Worm (Caenorhabditis elegans) whole organism, L1 larva: ENCODE results near the gene Y43F8B.7.
A peak's percentile ranks its signal among the peaks of the same experiment; 100 is the strongest.

Source experiments
- C04F5.9 ChIP-seq: sonication (generic microtip); optimal IDR thresholded peaks from 2 replicates; lab custom pipeline; 2016; ENCODE audit warnings: missing genetic modification characterization, missing compliant biosample characterization
- C16A3.4 ChIP-seq: fragments of 150-350 bp; optimal IDR thresholded peaks from 2 replicates; lab custom pipeline; 2014; ENCODE audit warnings: missing biosample characterization, missing genetic modification characterization
- C34B4.2 ChIP-seq: sonication (generic microtip); optimal IDR thresholded peaks from 2 replicates; lab custom pipeline; 2017; ENCODE audit warnings: mild to moderate bottlenecking, missing genetic modification characterization, missing compliant biosample characterization
- Y116A8C.19 ChIP-seq: sonication (generic microtip); optimal IDR thresholded peaks from 2 replicates; lab custom pipeline; 2016; ENCODE audit warnings: missing compliant biosample characterization, missing genetic modification characterization, borderline replicate concordance
- aha-1 ChIP-seq: fragments of 150-350 bp; optimal IDR thresholded peaks from 2 replicates; lab custom pipeline; 2014; ENCODE audit warnings: missing biosample characterization, missing genetic modification characterization
- alr-1 ChIP-seq: fragments of 200-800 bp; sonication (Bioruptor generic); optimal IDR thresholded peaks from 2 replicates; lab custom pipeline; 2018; ENCODE audit warnings: borderline replicate concordance, mild to moderate bottlenecking, missing genetic modification characterization, missing compliant biosample characterization
- aly-2 ChIP-seq: fragments of 150-350 bp; optimal IDR thresholded peaks from 2 replicates; lab custom pipeline; 2014; ENCODE audit warnings: missing biosample characterization, missing genetic modification characterization
- ama-1 ChIP-seq: fragments of 150-350 bp; optimal IDR thresholded peaks from 2 replicates; lab custom pipeline; 2014
- ceh-63 ChIP-seq: fragments of 200-800 bp; sonication (Bioruptor generic); optimal IDR thresholded peaks from 2 replicates; lab custom pipeline; 2018; ENCODE audit warnings: mild to moderate bottlenecking, missing genetic modification characterization, missing compliant biosample characterization
- ceh-82 ChIP-seq, 3 experiments: fragments of 150-350 bp in 1 of 3; sonication (generic microtip) in 2 of 3; optimal IDR thresholded peaks; 2 replicates each; lab custom pipeline; 2014 to 2017; ENCODE audit warnings: missing biosample characterization in 3 of 3, missing genetic modification characterization in 3 of 3
- ceh-88 ChIP-seq: fragments of 200-800 bp; sonication (Bioruptor generic); IDR thresholded peaks from 2 replicates; pipeline ENCODE4 v1.3.6; 2022; ENCODE audit warnings: missing genetic modification characterization, missing compliant biosample characterization
- ces-1 ChIP-seq: fragments of 150-350 bp; optimal IDR thresholded peaks from 2 replicates; lab custom pipeline; 2014; ENCODE audit warnings: missing biosample characterization, missing genetic modification reagents, missing genetic modification characterization
- efl-1 ChIP-seq, 4 experiments: fragments of 150-350 bp; optimal IDR thresholded peaks in 3 of 4; peaks in 1 of 4; 1 replicate in 1 of 4; 2 replicates in 3 of 4; lab custom pipeline; 2014; ENCODE audit warnings: missing biosample characterization in 2 of 4, missing genetic modification characterization in 2 of 4, missing genetic modification reagents in 2 of 4
- egl-27 ChIP-seq, 2 experiments: fragments of 150-350 bp in 1 of 2; sonication (generic microtip); optimal IDR thresholded peaks; 3 replicates each; lab custom pipeline; 2017 to 2018; ENCODE audit warnings: missing biosample characterization in 2 of 2, missing genetic modification characterization in 2 of 2, missing genetic modification reagents in 2 of 2
- elt-2 ChIP-seq: sonication (generic microtip); optimal IDR thresholded peaks from 2 replicates; lab custom pipeline; 2016; ENCODE audit warnings: missing genetic modification characterization, mild to moderate bottlenecking, inconsistent platforms, missing compliant biosample characterization, missing genetic modification reagents
- fkh-10 ChIP-seq: sonication (generic microtip); optimal IDR thresholded peaks from 2 replicates; lab custom pipeline; 2017; ENCODE audit warnings: missing biosample characterization, missing genetic modification reagents, missing genetic modification characterization
- fkh-4 ChIP-seq: sonication (generic microtip); optimal IDR thresholded peaks from 2 replicates; lab custom pipeline; 2016; ENCODE audit warnings: missing compliant biosample characterization, missing genetic modification characterization, borderline replicate concordance
- fkh-8 ChIP-seq: sonication (generic microtip); optimal IDR thresholded peaks from 2 replicates; lab custom pipeline; 2016; ENCODE audit warnings: mild to moderate bottlenecking, missing genetic modification characterization, missing compliant biosample characterization
- grh-1 ChIP-seq: fragments of 200-800 bp; sonication (Bioruptor generic); IDR thresholded peaks from 2 replicates; pipeline ENCODE4 v1.3.6; 2022; ENCODE audit warnings: missing genetic modification reagents, missing genetic modification characterization, missing compliant biosample characterization
- hlh-17 ChIP-seq: fragments of 200-800 bp; sonication (Bioruptor generic); optimal IDR thresholded peaks from 2 replicates; lab custom pipeline; 2018; ENCODE audit warnings: missing genetic modification characterization, mild to moderate bottlenecking, missing compliant biosample characterization, moderate library complexity, borderline replicate concordance
- hpl-2 ChIP-seq: fragments of 150-350 bp; optimal IDR thresholded peaks from 2 replicates; lab custom pipeline; 2014; ENCODE audit warnings: missing biosample characterization, missing genetic modification reagents, missing genetic modification characterization
- irx-1 ChIP-seq: sonication (generic microtip); optimal IDR thresholded peaks from 2 replicates; lab custom pipeline; 2016; ENCODE audit warnings: missing genetic modification characterization, missing compliant biosample characterization
- lin-13 ChIP-seq: fragments of 150-350 bp; optimal IDR thresholded peaks from 2 replicates; lab custom pipeline; 2014; ENCODE audit warnings: missing biosample characterization, missing genetic modification reagents, missing genetic modification characterization
- lin-15B ChIP-seq: fragments of 150-350 bp; sonication (generic microtip); optimal IDR thresholded peaks from 3 replicates; lab custom pipeline; 2014; ENCODE audit warnings: missing biosample characterization, missing genetic modification characterization
- mab-9 ChIP-seq: fragments of 200-800 bp; sonication (Bioruptor generic); IDR thresholded peaks from 2 replicates; pipeline ENCODE4 v1.3.6; 2022; ENCODE audit warnings: missing genetic modification reagents, missing genetic modification characterization, missing compliant biosample characterization
- mef-2 ChIP-seq: fragments of 150-350 bp; optimal IDR thresholded peaks from 2 replicates; lab custom pipeline; 2014; ENCODE audit warnings: missing biosample characterization, missing genetic modification characterization
- mep-1 ChIP-seq: fragments of 150-350 bp; optimal IDR thresholded peaks from 2 replicates; lab custom pipeline; 2014; ENCODE audit warnings: missing biosample characterization, missing genetic modification characterization
- nhr-11 ChIP-seq: fragments of 150-350 bp; optimal IDR thresholded peaks from 2 replicates; lab custom pipeline; 2014; ENCODE audit warnings: missing biosample characterization, missing genetic modification characterization
- nhr-47 ChIP-seq: sonication (generic microtip); optimal IDR thresholded peaks from 2 replicates; lab custom pipeline; 2016; ENCODE audit warnings: mild to moderate bottlenecking, missing genetic modification characterization, moderate library complexity, missing compliant biosample characterization
- nhr-71 ChIP-seq: sonication (generic microtip); optimal IDR thresholded peaks from 2 replicates; lab custom pipeline; 2016; ENCODE audit warnings: mild to moderate bottlenecking, missing genetic modification characterization, moderate library complexity, missing compliant biosample characterization
- nhr-76 ChIP-seq: sonication (generic microtip); optimal IDR thresholded peaks from 2 replicates; lab custom pipeline; 2017; ENCODE audit warnings: missing biosample characterization, missing genetic modification characterization
- nhr-84 ChIP-seq: sonication (generic microtip); optimal IDR thresholded peaks from 2 replicates; lab custom pipeline; 2017; ENCODE audit warnings: missing biosample characterization, missing genetic modification characterization
- nhr-85 ChIP-seq: sonication (generic microtip); peaks from one replicate; lab custom pipeline; 2016; ENCODE audit warnings: missing genetic modification characterization, inconsistent platforms, missing compliant biosample characterization
- nhr-90 ChIP-seq: sonication (generic microtip); optimal IDR thresholded peaks from 2 replicates; lab custom pipeline; 2016; ENCODE audit warnings: mild to moderate bottlenecking, missing genetic modification characterization, missing compliant biosample characterization; ENCODE audit not compliant: poor library complexity
- pax-3 ChIP-seq: fragments of 200-800 bp; sonication (Bioruptor generic); optimal IDR thresholded peaks from 2 replicates; lab custom pipeline; 2018; ENCODE audit warnings: mild to moderate bottlenecking, missing genetic modification characterization, moderate library complexity, missing compliant biosample characterization
- rnt-1 ChIP-seq: sonication (generic microtip); optimal IDR thresholded peaks from 2 replicates; lab custom pipeline; 2016; ENCODE audit warnings: mild to moderate bottlenecking, missing genetic modification characterization, moderate library complexity, missing compliant biosample characterization
- skn-1 ChIP-seq: fragments of 150-350 bp; optimal IDR thresholded peaks from 2 replicates; lab custom pipeline; 2014; ENCODE audit warnings: missing biosample characterization, missing genetic modification characterization
- snu-23 ChIP-seq: sonication (generic microtip); optimal IDR thresholded peaks from 2 replicates; lab custom pipeline; 2016; ENCODE audit warnings: missing genetic modification characterization, missing compliant biosample characterization
- sox-4 ChIP-seq: sonication (generic microtip); optimal IDR thresholded peaks from 2 replicates; lab custom pipeline; 2016; ENCODE audit warnings: missing genetic modification characterization, missing compliant biosample characterization
- sptf-1 ChIP-seq: fragments of 150-350 bp; optimal IDR thresholded peaks from 2 replicates; lab custom pipeline; 2014; ENCODE audit warnings: missing biosample characterization, missing genetic modification characterization
- sup-37 ChIP-seq: fragments of 200-800 bp; sonication (Bioruptor generic); optimal IDR thresholded peaks from 2 replicates; lab custom pipeline; 2018; ENCODE audit warnings: mild to moderate bottlenecking, missing genetic modification characterization, missing compliant biosample characterization
- swsn-7 ChIP-seq: sonication (generic microtip); optimal IDR thresholded peaks from 2 replicates; lab custom pipeline; 2016; ENCODE audit warnings: missing genetic modification characterization, missing compliant biosample characterization
- tbx-2 ChIP-seq: sonication (generic microtip); optimal IDR thresholded peaks from 2 replicates; lab custom pipeline; 2016; ENCODE audit warnings: missing genetic modification characterization, missing compliant biosample characterization
- tlp-1 ChIP-seq: fragments of 150-350 bp; optimal IDR thresholded peaks from 2 replicates; lab custom pipeline; 2014; ENCODE audit warnings: missing biosample characterization, missing genetic modification characterization
- unc-130 ChIP-seq: fragments of 150-350 bp; optimal IDR thresholded peaks from 2 replicates; lab custom pipeline; 2017; ENCODE audit warnings: missing biosample characterization, missing genetic modification characterization, inconsistent platforms
- unc-30 ChIP-seq: sonication (generic microtip); optimal IDR thresholded peaks from 2 replicates; lab custom pipeline; 2017; ENCODE audit warnings: missing biosample characterization, missing genetic modification characterization
- unc-62 ChIP-seq: fragments of 150-350 bp; optimal IDR thresholded peaks from 2 replicates; lab custom pipeline; 2014; ENCODE audit warnings: missing biosample characterization, missing genetic modification reagents, missing genetic modification characterization
- unc-98 ChIP-seq: fragments of 200-800 bp; sonication (Bioruptor generic); IDR thresholded peaks from 2 replicates; pipeline ENCODE4 v1.3.6; 2022; ENCODE audit warnings: missing genetic modification characterization, missing compliant biosample characterization
- vab-15 ChIP-seq: sonication (generic microtip); optimal IDR thresholded peaks from 2 replicates; lab custom pipeline; 2017; ENCODE audit warnings: missing genotype, mild to moderate bottlenecking, missing genetic modification characterization, missing compliant biosample characterization
- zag-1 ChIP-seq: fragments of 150-350 bp; optimal IDR thresholded peaks from 2 replicates; lab custom pipeline; 2014; ENCODE audit warnings: missing biosample characterization, missing genetic modification characterization
- ztf-11 ChIP-seq, 2 experiments: sonication (generic microtip); optimal IDR thresholded peaks; 2 replicates each; lab custom pipeline; 2016 to 2017; ENCODE audit warnings: missing genetic modification characterization in 2 of 2, missing biosample characterization in 1 of 2, missing compliant biosample characterization in 1 of 2

Y43F8B.7 gene

DNA sequence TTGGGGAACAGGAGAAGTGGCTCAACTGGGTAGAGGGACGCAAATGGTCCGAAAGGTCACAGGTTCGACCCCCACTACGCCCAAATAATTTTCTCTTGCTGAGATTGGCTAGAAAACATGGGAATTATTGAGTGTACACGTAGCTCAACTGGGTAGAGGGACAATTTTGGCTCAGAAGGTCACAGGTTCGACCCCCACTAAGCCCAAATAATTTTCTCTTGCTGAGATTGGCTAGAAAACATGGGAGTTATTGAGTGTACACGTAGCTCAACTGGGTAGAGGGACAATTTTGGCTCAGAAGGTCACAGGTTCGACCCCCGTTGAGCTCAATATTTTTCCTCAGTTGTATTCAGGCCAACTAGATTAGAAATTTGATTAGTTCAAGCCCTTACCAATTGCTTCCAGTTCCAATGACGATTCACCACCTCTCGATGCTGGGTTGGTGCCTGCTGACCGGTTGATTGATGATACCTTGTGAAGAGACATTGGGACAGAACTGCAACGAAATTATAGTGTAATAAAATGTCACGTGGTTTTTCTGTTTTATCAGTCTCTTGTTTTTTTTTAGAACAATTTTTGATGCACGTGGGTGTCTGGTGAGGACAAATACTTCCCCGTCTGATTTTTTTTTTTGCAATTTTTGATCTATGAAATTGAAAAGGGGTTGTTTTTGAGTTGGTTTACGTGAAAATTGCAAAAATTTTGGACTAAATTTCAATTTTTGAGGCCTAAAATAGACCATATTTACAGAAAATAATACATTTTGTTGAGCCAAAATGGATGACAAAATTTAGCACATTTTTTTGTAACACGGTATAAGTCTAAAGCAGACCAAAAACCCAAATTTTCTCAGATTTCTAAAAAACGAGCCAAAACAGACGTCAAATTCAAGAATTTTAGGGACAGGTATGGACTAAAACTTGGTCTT, 31.1 kb downstream of the Y43F8B.7 start (continued):
- no peak for TF ChIP-seq C34B4.2
- TF ChIP-seq irx-1 (tag; lab: Kevin White, UChicago): peak; percentile 2
- TF ChIP-seq nhr-85: peak; percentile 92
- no peak for TF ChIP-seq fkh-8 (tag; lab: Kevin White, UChicago)
- no peak for TF ChIP-seq hpl-2 (GFP tag; lab: Kevin White, UChicago)
- no peak for TF ChIP-seq ceh-88
- TF ChIP-seq swsn-7 (tag; lab: Kevin White, UChicago): no peak
- TF ChIP-seq lin-15B (tag; lab: Kevin White, UChicago): no peak
- TF ChIP-seq egl-27 (tag; optimal IDR thresholded peaks at IDR 0.05; lab: Kevin White, UChicago): no peak
- TF ChIP-seq ces-1 (GFP tag; lab: Kevin White, UChicago): no peak
- TF ChIP-seq nhr-11 (tag; lab: Kevin White, UChicago): no peak
- TF ChIP-seq Y116A8C.19: no peak
- no peak for TF ChIP-seq efl-1 (optimal IDR thresholded peaks at IDR 0.05; lab: Kevin White, UChicago)
- peak in 1 of 2 experiments; percentile 69 for TF ChIP-seq efl-1 (GFP tag; optimal IDR thresholded peaks at IDR 0.05 in 1 of 2; lab: Kevin White, UChicago)
- no peak for TF ChIP-seq alr-1 (tag; lab: Kevin White, UChicago)
- TF ChIP-seq grh-1: no peak
- TF ChIP-seq C04F5.9 (tag; lab: Kevin White, UChicago): no peak
- no peak for TF ChIP-seq ceh-82 (tag; optimal IDR thresholded peaks at IDR 0.05; lab: Kevin White, UChicago)
- no peak for TF ChIP-seq ceh-63 (GFP tag; lab: Kevin White, UChicago)
- peak; percentile 11 for TF ChIP-seq mef-2 (tag; lab: Kevin White, UChicago)
- TF ChIP-seq skn-1: no peak
- no peak for TF ChIP-seq fkh-4 (tag; lab: Kevin White, UChicago)
- no peak for TF ChIP-seq mab-9
- no peak for TF ChIP-seq unc-30 (tag; lab: Kevin White, UChicago)
- TF ChIP-seq ama-1 (lab: Kevin White, UChicago): no peak
- TF ChIP-seq snu-23 (GFP tag; lab: Kevin White, UChicago): peak; percentile 65
- no peak for TF ChIP-seq sox-4 (tag; lab: Kevin White, UChicago)
- peak; percentile 54 for TF ChIP-seq nhr-90 (tag; lab: Kevin White, UChicago)
- TF ChIP-seq elt-2: peak; percentile 12
- no peak for TF ChIP-seq unc-130 (tag; lab: Kevin White, UChicago)
- peak; percentile 46 for TF ChIP-seq nhr-47 (tag; lab: Kevin White, UChicago)
- TF ChIP-seq nhr-84 (tag; lab: Kevin White, UChicago): no peak
- TF ChIP-seq sup-37 (GFP tag; lab: Kevin White, UChicago): no peak
- peak; percentile 33 for TF ChIP-seq lin-13 (GFP tag; lab: Kevin White, UChicago)
- TF ChIP-seq fkh-10 (GFP tag; lab: Kevin White, UChicago): no peak
- TF ChIP-seq pax-3 (tag; lab: Kevin White, UChicago): no peak
- no peak for TF ChIP-seq nhr-76
- no peak for TF ChIP-seq zag-1 (tag; lab: Kevin White, UChicago)
- no peak for TF ChIP-seq aly-2 (tag; lab: Kevin White, UChicago)
- peak; percentile 68 for TF ChIP-seq mep-1 (tag; lab: Kevin White, UChicago)
- peak; percentile 83 for TF ChIP-seq nhr-71
- TF ChIP-seq sptf-1 (tag; lab: Kevin White, UChicago): no peak
- TF ChIP-seq tlp-1 (tag; lab: Kevin White, UChicago): no peak
- no peak for TF ChIP-seq aha-1 (tag; lab: Kevin White, UChicago)
- peak; percentile 49 for TF ChIP-seq tbx-2 (tag; lab: Kevin White, UChicago)
- no peak for TF ChIP-seq ztf-11 (tag; optimal IDR thresholded peaks at IDR 0.05; lab: Kevin White, UChicago)
- no peak for TF ChIP-seq C16A3.4
- TF ChIP-seq unc-62: no peak
- TF ChIP-seq hlh-17 (GFP tag; lab: Kevin White, UChicago): no peak
- TF ChIP-seq vab-15 (tag; lab: Kevin White, UChicago): peak; percentile 83
- peak; percentile 54 for TF ChIP-seq rnt-1
- TF ChIP-seq unc-98 (GFP tag; lab: Robert Waterston, UW): no peak
